Worm (Caenorhabditis elegans): ENCODE results near the gene E01G6.2.

ce11 chrX:12270841-12271240 lies 14.4 kb downstream of the E01G6.2 start, which contains the start of gene otpl-8:
- TF ChIP-seq pag-3 (tag; optimal IDR thresholded peaks at IDR 0.05; ENCODE audit: borderline replicate concordance) (no peak), pros-1 (tag; optimal IDR thresholded peaks at IDR 0.05) (no peak), ceh-18 (tag; optimal IDR thresholded peaks at IDR 0.05) (no peak), nhr-11 (tag; optimal IDR thresholded peaks at IDR 0.05) (no peak), npax-4 (tag; optimal IDR thresholded peaks at IDR 0.05) (no peak), zip-5 (tag; optimal IDR thresholded peaks at IDR 0.05) (no peak), mec-3 (tag; optimal IDR thresholded peaks at IDR 0.05; ENCODE audit: borderline replicate concordance) (no peak), ceh-34 (tag; optimal IDR thresholded peaks at IDR 0.05) (no peak), odd-2 (tag; optimal IDR thresholded peaks at IDR 0.05) (no peak), elt-2 (tag; optimal IDR thresholded peaks at IDR 0.05) (no peak), ceh-22 (tag; optimal IDR thresholded peaks at IDR 0.05) (no peak)
